Fruit fly (Drosophila melanogaster): ENCODE data around the gene PGAP1.

DNA sequence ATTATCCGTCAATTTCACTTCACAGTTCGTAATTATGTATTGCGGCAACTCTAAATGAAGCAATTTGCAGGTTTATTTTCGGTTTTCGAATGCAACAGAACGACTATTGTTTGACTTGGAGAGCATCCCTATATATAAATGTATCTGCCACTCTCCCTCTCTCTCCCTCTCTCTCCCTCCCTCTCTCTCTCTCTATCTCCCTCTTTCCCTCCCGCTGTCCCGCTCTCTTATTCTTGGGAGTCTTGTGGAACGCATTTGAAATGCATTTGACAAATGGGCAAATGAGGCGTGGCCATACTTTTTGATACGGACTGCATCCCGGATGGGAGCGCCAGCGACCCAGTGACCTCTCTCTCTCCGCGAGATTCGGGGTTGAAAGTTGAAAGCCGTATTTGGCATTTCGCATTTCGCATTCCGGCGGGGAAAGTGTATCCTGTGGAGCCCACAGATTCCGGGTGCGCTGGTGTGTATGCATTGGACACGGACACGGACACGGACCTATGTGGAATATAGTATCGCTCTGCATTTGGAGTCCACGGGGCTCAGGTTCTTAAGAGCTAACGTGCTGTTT lies 52.7 kb downstream of the PGAP1 start:
- no peak for TF ChIP-seq CG8478 (optimal IDR thresholded peaks at IDR 0.05)
- TF ChIP-seq CTCF (optimal IDR thresholded peaks at IDR 0.05), result no peak
